Fruit fly (Drosophila melanogaster): ENCODE results near the gene hh.

Gene hh

DNA sequence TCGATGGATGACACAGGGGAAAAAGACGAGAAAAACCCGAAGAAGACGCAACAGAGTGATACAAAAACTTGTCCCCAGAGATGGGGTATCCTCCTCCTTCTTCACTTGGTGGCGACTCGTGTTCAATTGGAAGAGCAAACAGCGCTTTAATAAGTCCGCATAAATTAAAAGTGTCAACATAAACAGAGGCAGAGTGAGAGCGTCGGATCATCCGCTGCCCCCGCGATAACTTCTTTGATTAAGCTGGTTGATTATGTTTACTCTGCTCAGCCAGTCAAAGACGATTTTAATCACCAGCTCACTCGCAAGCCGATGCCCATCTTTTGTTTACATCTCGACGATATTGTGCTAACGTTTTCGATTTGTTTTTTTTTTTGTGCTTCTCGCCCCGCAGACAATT, 21.8 kb downstream of the hh start:
- TF ChIP-seq Dif (GFP tag; optimal IDR thresholded peaks at IDR 0.05; ENCODE audit: partially characterized antibody): no peak
- no peak for TF ChIP-seq CrebA (GFP tag; optimal IDR thresholded peaks at IDR 0.05; ENCODE audit: borderline replicate concordance)
- TF ChIP-seq fru (GFP tag; optimal IDR thresholded peaks at IDR 0.05): no peak

- peak; percentile 54 for TF ChIP-seq HLH106 (tag; optimal IDR thresholded peaks at IDR 0.05)
- no peak for TF ChIP-seq dsf (GFP tag; optimal IDR thresholded peaks at IDR 0.05; ENCODE audit: borderline replicate concordance)
- peak; percentile 30 for TF ChIP-seq fru (GFP tag; optimal IDR thresholded peaks at IDR 0.05)
- peak; percentile 26 for TF ChIP-seq br (GFP tag; optimal IDR thresholded peaks at IDR 0.05)
- TF ChIP-seq CG9705 (GFP tag; optimal IDR thresholded peaks at IDR 0.05): peak; percentile 8
- no peak for TF ChIP-seq dl (GFP tag; optimal IDR thresholded peaks at IDR 0.05; ENCODE audit: insufficient read depth in 1 of 2, partially characterized antibody in 2 of 2)
- TF ChIP-seq N (GFP tag; optimal IDR thresholded peaks at IDR 0.05): no peak
- no peak for TF ChIP-seq Dfd (GFP tag; optimal IDR thresholded peaks at IDR 0.05)
- TF ChIP-seq Hr78 (GFP tag; optimal IDR thresholded peaks at IDR 0.05): no peak
- no peak for TF ChIP-seq usp (GFP tag; optimal IDR thresholded peaks at IDR 0.05)
- peak in 1 of 2 experiments; percentile 65 for TF ChIP-seq foxo (GFP tag; optimal IDR thresholded peaks at IDR 0.05)
- TF ChIP-seq h (GFP tag; optimal IDR thresholded peaks at IDR 0.05): peak; percentile 36
- no peak for TF ChIP-seq tai (GFP tag; optimal IDR thresholded peaks at IDR 0.05)
- no peak for TF ChIP-seq Hnf4 (GFP tag; optimal IDR thresholded peaks at IDR 0.05)
- TF ChIP-seq rgr (GFP tag; optimal IDR thresholded peaks at IDR 0.05): peak; percentile 19
- TF ChIP-seq ey (GFP tag; optimal IDR thresholded peaks at IDR 0.05): peak; percentile 2
- no peak for TF ChIP-seq sage (GFP tag; optimal IDR thresholded peaks at IDR 0.05)
- no peak for TF ChIP-seq CG32264 (GFP tag; optimal IDR thresholded peaks at IDR 0.05)
- peak; percentile 35 for TF ChIP-seq sv (GFP tag; optimal IDR thresholded peaks at IDR 0.05)
- TF ChIP-seq Vsx2 (GFP tag; optimal IDR thresholded peaks at IDR 0.05; ENCODE audit: partially characterized antibody): no peak
- no peak for TF ChIP-seq brk (GFP tag; optimal IDR thresholded peaks at IDR 0.05)
- no peak for TF ChIP-seq Abd-B (GFP tag; optimal IDR thresholded peaks at IDR 0.05)
- peak; percentile 13 for TF ChIP-seq Sp1 (GFP tag; optimal IDR thresholded peaks at IDR 0.05)
- TF ChIP-seq Myc (optimal IDR thresholded peaks at IDR 0.05): peak; percentile 99
- TF ChIP-seq dmrt93B (GFP tag; optimal IDR thresholded peaks at IDR 0.05): no peak
- no peak for TF ChIP-seq lola (GFP tag; optimal IDR thresholded peaks at IDR 0.05)
- peak; percentile 85 for TF ChIP-seq woc (GFP tag; optimal IDR thresholded peaks at IDR 0.05)
- TF ChIP-seq jim (GFP tag; optimal IDR thresholded peaks at IDR 0.05): no peak
- TF ChIP-seq Rel (GFP tag; optimal IDR thresholded peaks at IDR 0.05): no peak
- no peak for TF ChIP-seq Rel (tag; optimal IDR thresholded peaks at IDR 0.05)
- TF ChIP-seq OdsH (GFP tag; optimal IDR thresholded peaks at IDR 0.05): peak; percentile 22
- TF ChIP-seq Mio (GFP tag; optimal IDR thresholded peaks at IDR 0.05): no peak
- no peak for TF ChIP-seq CrebA (GFP tag; optimal IDR thresholded peaks at IDR 0.05; ENCODE audit: borderline replicate concordance)
- no peak for TF ChIP-seq Dif (GFP tag; optimal IDR thresholded peaks at IDR 0.05; ENCODE audit: partially characterized antibody)
- peak; percentile 40 for TF ChIP-seq Hr83 (GFP tag; optimal IDR thresholded peaks at IDR 0.05; ENCODE audit: poor library complexity, severe bottlenecking)
- peak; percentile 30 for TF ChIP-seq Jra (GFP tag; optimal IDR thresholded peaks at IDR 0.05)
- TF ChIP-seq psq (GFP tag; optimal IDR thresholded peaks at IDR 0.05): peak; percentile 45
- TF ChIP-seq GATAd (GFP tag; optimal IDR thresholded peaks at IDR 0.05): no peak
- no peak for TF ChIP-seq pan (optimal IDR thresholded peaks at IDR 0.05)
These were observed 23.8 kb downstream of the hh start, which contains the start of the genes Rassf and CenB1A for dm6 chr3R:23117683-23118470. Gene Rassf (minus strand): TSS chr3R:23117931. Gene CenB1A (plus strand): TSS chr3R:23118400.

Data from whole organism, wandering third instar larva.